Worm (Caenorhabditis elegans): Measurements from ENCODE around the gene Y51H7C.7.

Y51H7C.7 gene

ce11 chrII:1374889-1375288, 27.5 kb upstream of the Y51H7C.7 start, which contains the start of gene rog-1 (continued):
- no peak for TF ChIP-seq hlh-11 (tag; optimal IDR thresholded peaks at IDR 0.05)

ce11 chrII:1375627-1376026, 26.7 kb upstream of the Y51H7C.7 start:
- TF ChIP-seq F37D6.2 (tag; optimal IDR thresholded peaks at IDR 0.05) (no peak), fos-1 (tag; optimal IDR thresholded peaks at IDR 0.05) (no peak), hmg-1.1 (GFP tag; IDR thresholded peaks at IDR 0.05) (no peak), ceh-32 (tag; optimal IDR thresholded peaks at IDR 0.05; ENCODE audit: poor library complexity) (no peak), nhr-76 (tag; optimal IDR thresholded peaks at IDR 0.05) (no peak), zip-2 (tag; optimal IDR thresholded peaks at IDR 0.05) (no peak), attf-4 (tag; optimal IDR thresholded peaks at IDR 0.05) (no peak), nhr-6 (tag; optimal IDR thresholded peaks at IDR 0.05) (no peak), nhr-11 (tag; optimal IDR thresholded peaks at IDR 0.05) (peak; percentile 24), daf-16 (GFP tag; optimal IDR thresholded peaks at IDR 0.05) (peak in 1 of 2 experiments; percentile 12), daf-16 (tag; optimal IDR thresholded peaks at IDR 0.05) (no peak), T26A8.4 (GFP tag; IDR thresholded peaks at IDR 0.05) (no peak), ceh-20 (GFP tag; IDR thresholded peaks at IDR 0.05) (no peak), hlh-11 (tag; optimal IDR thresholded peaks at IDR 0.05) (peak; percentile 6), nhr-28 (tag; optimal IDR thresholded peaks at IDR 0.05) (peak; percentile 10), ztf-7 (tag; optimal IDR thresholded peaks at IDR 0.05) (no peak), F26F4.8 (GFP tag; conservative IDR thresholded peaks at IDR 0.05) (no peak), cey-2 (tag; optimal IDR thresholded peaks at IDR 0.05; ENCODE audit: borderline replicate concordance, insufficient read depth) (no peak), mxl-2 (GFP tag; conservative IDR thresholded peaks at IDR 0.05) (no peak), spr-3 (GFP tag; optimal IDR thresholded peaks at IDR 0.05) (no peak), ZK546.5 (tag; optimal IDR thresholded peaks at IDR 0.05) (no peak), zfp-3 (GFP tag; conservative IDR thresholded peaks at IDR 0.05) (no peak), aly-2 (tag; optimal IDR thresholded peaks at IDR 0.05) (no peak), unc-62 (GFP tag; optimal IDR thresholded peaks at IDR 0.05 in 1 of 2) (peak in 1 of 2 experiments; percentile 82), unc-62 (tag; optimal IDR thresholded peaks at IDR 0.05) (no peak), mes-2 (tag; optimal IDR thresholded peaks at IDR 0.05; ENCODE audit: poor library complexity, severe bottlenecking) (no peak), pqm-1 (tag; optimal IDR thresholded peaks at IDR 0.05) (no peak)

- no peak for TF ChIP-seq zag-1 (tag; optimal IDR thresholded peaks at IDR 0.05)
- no peak for TF ChIP-seq nhr-6 (tag; optimal IDR thresholded peaks at IDR 0.05)
- TF ChIP-seq ces-1 (GFP tag; optimal IDR thresholded peaks at IDR 0.05) = no peak
- no peak for TF ChIP-seq zfp-2 (tag; optimal IDR thresholded peaks at IDR 0.05)
- TF ChIP-seq lin-13 (GFP tag; optimal IDR thresholded peaks at IDR 0.05) = no peak
- peak; percentile 97 for TF ChIP-seq Y48G9A.11 (GFP tag; IDR thresholded peaks at IDR 0.05)
- no peak for TF ChIP-seq sdz-12 (GFP tag; optimal IDR thresholded peaks at IDR 0.05)
- no peak for TF ChIP-seq mep-1 (tag; optimal IDR thresholded peaks at IDR 0.05)
Measured at ce11 chrII:1376795-1377194, 25.6 kb upstream of the Y51H7C.7 start.

ce11 chrII:1378259-1378658, 24.1 kb upstream of the Y51H7C.7 start, which contains the start of gene F54D12.10:
TSS of gene F54D12.10 (minus strand) at chrII:1378359.
- TF ChIP-seq skn-1 (tag; optimal IDR thresholded peaks at IDR 0.05) = no peak
- TF ChIP-seq lsy-2 (tag; optimal IDR thresholded peaks at IDR 0.05) = no peak
- no peak for TF ChIP-seq zag-1 (tag; optimal IDR thresholded peaks at IDR 0.05)
- no peak for TF ChIP-seq Y105C5A.15 (GFP tag; IDR thresholded peaks at IDR 0.05)

ce11 chrII:1381618-1382017, 20.8 kb upstream of the Y51H7C.7 start, which contains the start of gene F54D12.9:
TSS of gene F54D12.9 (minus strand) at chrII:1381718.
- TF ChIP-seq duxl-1 (tag; optimal IDR thresholded peaks at IDR 0.05; ENCODE audit: poor library complexity) = no peak
- peak in 1 of 2 experiments; percentile 32 for TF ChIP-seq unc-62 (GFP tag; optimal IDR thresholded peaks at IDR 0.05 in 1 of 2)
- TF ChIP-seq unc-62 (tag; optimal IDR thresholded peaks at IDR 0.05) = no peak
- TF ChIP-seq hif-1 (tag; optimal IDR thresholded peaks at IDR 0.05) = no peak
- no peak for TF ChIP-seq T20F7.1 (GFP tag; optimal IDR thresholded peaks at IDR 0.05)
